Fruit fly (Drosophila melanogaster) whole organism: ENCODE measurements around the gene CG1951.

Source experiments
- EcR ChIP-seq, 2 experiments: fragments of >200 bp; optimal IDR thresholded peaks; 2 replicates each; lab custom pipeline; 2017; ENCODE audit warnings: missing biosample characterization in 2 of 2, missing genetic modification characterization in 2 of 2, missing genetic modification reagents in 2 of 2
- pan ChIP-seq: fragments of >200 bp; optimal IDR thresholded peaks from 2 replicates; lab custom pipeline; 2017
- psq ChIP-seq: fragments of >200 bp; optimal IDR thresholded peaks from 2 replicates; lab custom pipeline; 2017
- usp ChIP-seq: fragments of >200 bp; optimal IDR thresholded peaks from 2 replicates; lab custom pipeline; 2017; ENCODE audit warnings: missing biosample characterization, missing genetic modification characterization, mixed read lengths

DNA sequence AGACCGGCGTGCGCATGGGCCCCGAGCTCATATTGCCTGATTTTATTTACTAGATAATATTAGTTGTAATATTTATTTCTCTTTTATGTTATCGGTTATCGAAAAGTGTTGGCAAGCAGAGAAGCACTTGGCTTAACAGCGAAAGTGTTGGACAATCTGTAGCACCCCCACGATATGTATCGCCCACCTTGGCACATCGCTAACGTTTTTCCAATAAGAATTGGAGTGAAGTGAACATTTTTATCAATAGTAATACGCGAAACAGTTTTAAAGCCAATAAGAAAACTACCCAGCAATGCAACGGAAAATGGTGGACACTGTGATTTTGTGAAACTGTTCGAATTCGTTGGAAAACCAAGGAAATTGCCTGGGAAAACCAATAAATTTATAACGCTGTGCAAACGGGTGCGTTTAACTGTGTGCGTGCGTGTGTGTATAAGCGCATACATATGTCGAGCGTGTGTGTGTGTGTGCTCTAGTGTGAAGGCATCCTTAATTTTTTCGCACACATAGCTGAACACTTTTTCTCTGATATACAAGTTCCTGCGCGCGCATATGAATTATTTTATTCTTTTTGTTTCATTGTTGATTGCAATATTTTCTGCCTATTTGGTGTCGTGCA, 12.0 kb downstream of the CG1951 start, which contains the start of the genes Slu7 and Pkc98E:
- TF ChIP-seq EcR (GFP tag; optimal IDR thresholded peaks at IDR 0.05; lab: Kevin White, UChicago) (no peak), pan (lab: Kevin White, UChicago) (no peak), psq (lab: Kevin White, UChicago) (no peak), usp (GFP tag; lab: Kevin White, UChicago) (no peak)
